Fruit fly (Drosophila melanogaster): ENCODE results near the gene CG15912.

DNA sequence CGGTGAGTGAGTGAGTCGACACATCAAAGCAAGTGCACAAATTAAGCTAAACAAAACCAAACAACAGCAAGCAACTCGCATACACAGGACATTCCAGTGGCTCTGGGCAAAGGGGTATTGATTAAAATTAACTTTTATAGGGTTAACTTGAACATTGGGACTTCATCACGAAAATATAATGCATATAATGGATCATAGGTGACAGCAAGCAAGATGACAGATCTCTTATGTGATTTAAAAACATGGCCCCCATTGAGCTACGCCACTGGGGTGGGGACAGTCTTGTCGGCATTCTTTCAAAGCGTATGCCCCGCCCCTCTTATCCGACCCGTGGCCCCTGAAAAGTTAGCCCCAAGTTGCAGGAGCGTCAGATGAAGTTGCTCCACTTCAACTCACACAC lies 45.3 kb upstream of the CG15912 start:
- TF ChIP-seq EcR (GFP tag; optimal IDR thresholded peaks at IDR 0.05) (no peak), CG8478 (optimal IDR thresholded peaks at IDR 0.05) (no peak)
